Fruit fly (Drosophila melanogaster) whole organism, embryonic: ENCODE data around the gene PIG-B.

ENCODE experiments used
- ATbp ChIP-seq: fragments of 200-800 bp; sonication (Bioruptor generic); optimal IDR thresholded peaks from 2 replicates; lab custom pipeline; 2017; ENCODE audit warnings: missing biosample characterization, mild to moderate bottlenecking, missing genetic modification characterization, missing genetic modification reagents
- Ada2b ChIP-seq: fragments of 200-800 bp; sonication (Bioruptor generic); IDR thresholded peaks from 2 replicates; pipeline ENCODE4 v1.3.6; 2022; ENCODE audit warnings: missing biosample characterization, missing genetic modification characterization
- Aef1 ChIP-seq: fragments of 200-800 bp; sonication (Bioruptor generic); IDR thresholded peaks from 3 replicates; pipeline ENCODE4 v1.3.6; 2022; ENCODE audit warnings: missing biosample characterization, missing genetic modification characterization
- Bdp1 ChIP-seq: fragments of 200-800 bp; sonication (Bioruptor generic); optimal IDR thresholded peaks from 3 replicates; lab custom pipeline; 2016; ENCODE audit warnings: missing biosample characterization, missing genetic modification characterization
- CG10209 ChIP-seq: fragments of 200-800 bp; sonication (Bioruptor generic); optimal IDR thresholded peaks from 3 replicates; lab custom pipeline; 2017; ENCODE audit warnings: missing biosample characterization, mild to moderate bottlenecking, missing genetic modification characterization, missing genetic modification reagents
- CG10462 ChIP-seq: fragments of 200-800 bp; sonication (Bioruptor generic); optimal IDR thresholded peaks from 2 replicates; lab custom pipeline; 2016; ENCODE audit warnings: missing biosample characterization, missing genetic modification characterization
- CG11456 ChIP-seq: fragments of 200-800 bp; sonication (Bioruptor generic); IDR thresholded peaks from 3 replicates; pipeline ENCODE4 v1.3.6; 2022; ENCODE audit warnings: missing biosample characterization, missing genetic modification characterization
- CG11504 ChIP-seq: fragments of 200-800 bp; sonication (Bioruptor generic); optimal IDR thresholded peaks from 3 replicates; lab custom pipeline; 2019; ENCODE audit warnings: missing biosample characterization, mild to moderate bottlenecking, missing genetic modification characterization, moderate library complexity
- CG11695 ChIP-seq: fragments of 200-800 bp; sonication (Bioruptor generic); IDR thresholded peaks from 3 replicates; pipeline ENCODE4 v1.3.6; 2022; ENCODE audit warnings: missing biosample characterization, missing genetic modification characterization
- CG12659 ChIP-seq: fragments of 200-800 bp; sonication (Bioruptor generic); optimal IDR thresholded peaks from 3 replicates; lab custom pipeline; 2017; ENCODE audit warnings: mild to moderate bottlenecking, missing biosample characterization, missing genetic modification reagents, missing genetic modification characterization
- CG12769 ChIP-seq: fragments of 200-800 bp; sonication (Bioruptor generic); optimal IDR thresholded peaks from 2 replicates; lab custom pipeline; 2019; ENCODE audit warnings: missing biosample characterization, mild to moderate bottlenecking, missing genetic modification characterization, moderate library complexity
- CG14050 ChIP-seq: fragments of 200-800 bp; sonication (Bioruptor generic); IDR thresholded peaks from 3 replicates; pipeline ENCODE4 v1.3.6; 2022; ENCODE audit warnings: missing biosample characterization, missing genetic modification characterization
- CG1647 ChIP-seq: fragments of 200-800 bp; sonication (Bioruptor generic); optimal IDR thresholded peaks from 3 replicates; lab custom pipeline; 2016; ENCODE audit warnings: missing biosample characterization, missing genetic modification characterization
- CG1792 ChIP-seq: fragments of 200-800 bp; sonication (Bioruptor generic); optimal IDR thresholded peaks from 2 replicates; lab custom pipeline; 2016; ENCODE audit warnings: missing biosample characterization, missing genetic modification characterization
- CG18011 ChIP-seq: fragments of 200-800 bp; sonication (Bioruptor generic); optimal IDR thresholded peaks from 2 replicates; lab custom pipeline; 2017; ENCODE audit warnings: missing biosample characterization, missing genetic modification characterization, mild to moderate bottlenecking, moderate library complexity, missing genotype
- CG18599 ChIP-seq: fragments of 200-800 bp; sonication (Bioruptor generic); optimal IDR thresholded peaks from 3 replicates; lab custom pipeline; 2017; ENCODE audit warnings: missing biosample characterization, missing genetic modification characterization, mild to moderate bottlenecking, moderate library complexity, missing genetic modification reagents
- CG2129 ChIP-seq: fragments of 200-800 bp; sonication (Bioruptor generic); IDR thresholded peaks from 2 replicates; pipeline ENCODE4 v1.3.6; 2022; ENCODE audit warnings: missing biosample characterization, missing genetic modification characterization; ENCODE audit not compliant: partially characterized antibody
- CG31224 ChIP-seq: fragments of 200-800 bp; sonication (Bioruptor generic); IDR thresholded peaks from 2 replicates; pipeline ENCODE4 v1.3.6; 2022; ENCODE audit warnings: missing biosample characterization, missing genetic modification characterization
- CG3281 ChIP-seq: fragments of 200-800 bp; sonication (Bioruptor generic); optimal IDR thresholded peaks from 3 replicates; lab custom pipeline; 2017; ENCODE audit warnings: missing biosample characterization, mild to moderate bottlenecking, missing genetic modification characterization
- CG4617 ChIP-seq: fragments of 200-800 bp; sonication (Bioruptor generic); optimal IDR thresholded peaks from 3 replicates; lab custom pipeline; 2016; ENCODE audit warnings: missing biosample characterization, missing genetic modification characterization, borderline replicate concordance
- CG7839 ChIP-seq: fragments of 200-800 bp; sonication (Bioruptor generic); optimal IDR thresholded peaks from 3 replicates; lab custom pipeline; 2018; ENCODE audit warnings: missing biosample characterization, mild to moderate bottlenecking, missing genetic modification characterization, moderate library complexity
- CG8089 ChIP-seq: fragments of 200-800 bp; sonication (Bioruptor generic); optimal IDR thresholded peaks from 3 replicates; lab custom pipeline; 2016; ENCODE audit warnings: missing biosample characterization, missing genetic modification characterization
- CG8290 ChIP-seq, 3 experiments: fragments of 200-800 bp; sonication (Bioruptor generic); optimal IDR thresholded peaks; 2 replicates each; lab custom pipeline; 2016 to 2019; ENCODE audit warnings: missing biosample characterization in 3 of 3, missing genetic modification characterization in 3 of 3, mild to moderate bottlenecking in 2 of 3, moderate library complexity in 1 of 3
- CHES-1-like ChIP-seq: fragments of 200-800 bp; sonication (Bioruptor generic); optimal IDR thresholded peaks from 2 replicates; lab custom pipeline; 2016; ENCODE audit warnings: missing biosample characterization, missing genetic modification characterization
- Dfd ChIP-seq, 2 experiments: fragments of >200 bp; optimal IDR thresholded peaks; 2 replicates each; lab custom pipeline; 2017; ENCODE audit warnings: missing biosample characterization in 2 of 2, missing genetic modification characterization in 2 of 2
- E2f2 ChIP-seq: fragments of 200-800 bp; sonication (Bioruptor generic); IDR thresholded peaks from 2 replicates; pipeline ENCODE4 v1.3.6; 2022; ENCODE audit warnings: missing biosample characterization, missing genetic modification characterization
- Fer3 ChIP-seq: fragments of 200-800 bp; sonication (Bioruptor generic); optimal IDR thresholded peaks from 2 replicates; lab custom pipeline; 2018; ENCODE audit warnings: missing biosample characterization, mild to moderate bottlenecking, missing genetic modification characterization, moderate library complexity
- GATAe ChIP-seq: fragments of 200-800 bp; sonication (Bioruptor generic); conservative IDR thresholded peaks from 2 replicates; pipeline ENCODE4 v1.3.6; 2022; ENCODE audit warnings: missing biosample characterization, missing genetic modification characterization
- Gsc ChIP-seq: fragments of 200-800 bp; sonication (Bioruptor generic); IDR thresholded peaks from 2 replicates; pipeline ENCODE4 v1.3.6; 2022; ENCODE audit warnings: missing biosample characterization, missing genetic modification characterization
- HmgZ ChIP-seq: fragments of 200-800 bp; sonication (Bioruptor generic); optimal IDR thresholded peaks from 2 replicates; lab custom pipeline; 2018; ENCODE audit warnings: missing biosample characterization, mild to moderate bottlenecking, missing genetic modification characterization
- Meics ChIP-seq: fragments of 200-800 bp; sonication (Bioruptor generic); optimal IDR thresholded peaks from 2 replicates; lab custom pipeline; 2017; ENCODE audit warnings: missing biosample characterization, mild to moderate bottlenecking, missing genetic modification characterization
- NFAT ChIP-seq: fragments of 200-800 bp; sonication (Bioruptor generic); IDR thresholded peaks from 2 replicates; pipeline ENCODE4 v1.3.6; 2022; ENCODE audit warnings: missing biosample characterization, missing genetic modification characterization
- Rfx ChIP-seq: fragments of 200-800 bp; sonication (Bioruptor generic); IDR thresholded peaks from 2 replicates; pipeline ENCODE4 v1.3.6; 2022; ENCODE audit warnings: missing biosample characterization, missing genetic modification characterization
- Taf1 ChIP-seq: fragments of 200-800 bp; sonication (Bioruptor generic); IDR thresholded peaks from 2 replicates; pipeline ENCODE4 v1.3.6; 2022; ENCODE audit warnings: missing biosample characterization, missing genetic modification characterization
- al ChIP-seq: fragments of 200-800 bp; sonication (Bioruptor generic); IDR thresholded peaks from 2 replicates; pipeline ENCODE4 v1.3.6; 2022; ENCODE audit warnings: missing biosample characterization, missing genetic modification characterization
- ap ChIP-seq: fragments of 200-800 bp; sonication (Bioruptor generic); IDR thresholded peaks from 2 replicates; pipeline ENCODE4 v1.3.6; 2022; ENCODE audit warnings: missing biosample characterization, missing genetic modification characterization
- chinmo ChIP-seq: fragments of 200-800 bp; sonication (Bioruptor generic); IDR thresholded peaks from 4 replicates; pipeline ENCODE4 v1.3.6; 2022; ENCODE audit warnings: missing biosample characterization, missing genetic modification characterization; ENCODE audit not compliant: partially characterized antibody
- crol ChIP-seq: fragments of 200-800 bp; sonication (Bioruptor generic); IDR thresholded peaks from 2 replicates; pipeline ENCODE4 v1.3.6; 2022; ENCODE audit warnings: missing biosample characterization, missing genetic modification characterization
- dysf ChIP-seq: fragments of 200-800 bp; sonication (Bioruptor generic); IDR thresholded peaks from 3 replicates; pipeline ENCODE4 v1.3.6; 2022; ENCODE audit warnings: missing biosample characterization, missing genetic modification characterization
- ewg ChIP-seq: fragments of 200-800 bp; sonication (Bioruptor generic); optimal IDR thresholded peaks from 3 replicates; lab custom pipeline; 2017; ENCODE audit warnings: mild to moderate bottlenecking, missing biosample characterization, missing genetic modification reagents, missing genetic modification characterization
- eyg ChIP-seq: fragments of 200-800 bp; sonication (Bioruptor generic); optimal IDR thresholded peaks from 3 replicates; lab custom pipeline; 2016; ENCODE audit warnings: missing biosample characterization, missing genetic modification characterization
- fd3F ChIP-seq: fragments of 200-800 bp; sonication (Bioruptor generic); optimal IDR thresholded peaks from 2 replicates; lab custom pipeline; 2018; ENCODE audit warnings: missing biosample characterization, mild to moderate bottlenecking, missing genetic modification characterization, moderate library complexity
- fu2 ChIP-seq: fragments of 200-800 bp; sonication (Bioruptor generic); optimal IDR thresholded peaks from 2 replicates; lab custom pipeline; 2016; ENCODE audit warnings: missing biosample characterization, missing genetic modification characterization
- gfzf ChIP-seq: fragments of 200-800 bp; sonication (Bioruptor generic); optimal IDR thresholded peaks from 2 replicates; lab custom pipeline; 2016; ENCODE audit warnings: missing biosample characterization, mild to moderate bottlenecking, missing genetic modification characterization, moderate library complexity
- org-1 ChIP-seq: fragments of 200-800 bp; sonication (Bioruptor generic); optimal IDR thresholded peaks from 2 replicates; lab custom pipeline; 2017; ENCODE audit warnings: missing biosample characterization, missing genetic modification characterization
- prd ChIP-seq, 3 experiments: fragments of >200 bp in 2 of 3; fragments of 200-800 bp in 1 of 3; sonication (Bioruptor generic) in 1 of 3; optimal IDR thresholded peaks in 2 of 3; IDR thresholded peaks in 1 of 3; 2 replicates in 2 of 3; 3 replicates in 1 of 3; pipeline versions ENCODE4 v1.3.6 to Lab custom; 2017 to 2022; ENCODE audit warnings: missing biosample characterization in 1 of 3, missing genetic modification characterization in 1 of 3
- so ChIP-seq: fragments of 200-800 bp; sonication (Bioruptor generic); IDR thresholded peaks from 3 replicates; pipeline ENCODE4 v1.3.6; 2022; ENCODE audit warnings: missing biosample characterization, missing genetic modification characterization
- tx ChIP-seq: fragments of 200-800 bp; sonication (Bioruptor generic); optimal IDR thresholded peaks from 2 replicates; lab custom pipeline; 2016; ENCODE audit warnings: missing biosample characterization, missing genetic modification characterization
- wdn ChIP-seq: fragments of 200-800 bp; sonication (Bioruptor generic); IDR thresholded peaks from 2 replicates; pipeline ENCODE4 v1.3.6; 2022; ENCODE audit warnings: missing biosample characterization, missing genetic modification characterization
- wor ChIP-seq: fragments of 200-800 bp; sonication (Bioruptor generic); IDR thresholded peaks from 2 replicates; pipeline ENCODE4 v1.3.6; 2022; ENCODE audit warnings: missing biosample characterization, missing genetic modification characterization

The PIG-B gene

dm6 chr3L:3770823-3771222, 40.2 kb upstream of the PIG-B start (continued):
- TF ChIP-seq ewg (GFP tag; lab: Kevin White, UChicago) (no peak), al (GFP tag; lab: Robert Waterston, UW) (peak; percentile 59), CG14050 (GFP tag; lab: Robert Waterston, UW) (peak; percentile 21; the same call in 1 of the 3 replicates), gfzf (GFP tag; lab: Kevin White, UChicago) (no peak), fd3F (GFP tag; lab: Kevin White, UChicago) (peak; percentile 20), Dfd (GFP tag; optimal IDR thresholded peaks at IDR 0.05; lab: Kevin White, UChicago) (no peak), Meics (GFP tag; lab: Kevin White, UChicago) (peak; percentile 57), CG12769 (tag; lab: Kevin White, UChicago) (peak; percentile 10), CG10209 (peak; percentile 56), CG11504 (peak; percentile 62), Fer3 (tag; lab: Kevin White, UChicago) (peak; percentile 46), CG11695 (GFP tag; lab: Robert Waterston, UW) (peak; percentile 52; the same call in 1 of the 3 replicates), CG8089 (GFP tag; lab: Kevin White, UChicago) (no peak), CG11456 (GFP tag; lab: Robert Waterston, UW) (peak; percentile 58; the same call in 1 of the 3 replicates), E2f2 (GFP tag; lab: Robert Waterston, UW) (peak; percentile 21; the same call in 1 of the 2 replicates), CG1792 (GFP tag; lab: Kevin White, UChicago) (no peak), chinmo (GFP tag; lab: Robert Waterston, UW) (no peak), Aef1 (GFP tag; lab: Robert Waterston, UW) (peak; percentile 45; the same call in 2 of the 3 replicates), dysf (GFP tag; lab: Robert Waterston, UW) (peak; percentile 73), so (GFP tag; lab: Robert Waterston, UW) (peak; percentile 50; the same call in 1 of the 3 replicates), Gsc (no peak), eyg (GFP tag; lab: Kevin White, UChicago) (no peak), CG4617 (peak; percentile 1), Taf1 (GFP tag; lab: Robert Waterston, UW) (0 out of 2 replicates have a peak, but pooled peaks have one; percentile 16), org-1 (peak; percentile 6), HmgZ (peak; percentile 44), fu2 (GFP tag; lab: Kevin White, UChicago) (peak; percentile 54), CHES-1-like (GFP tag; lab: Kevin White, UChicago) (peak; percentile 27), CG18011 (GFP tag; lab: Kevin White, UChicago) (peak; percentile 39), CG31224 (GFP tag; lab: Robert Waterston, UW) (peak; percentile 24; the same call in 1 of the 2 replicates), Bdp1 (GFP tag; lab: Kevin White, UChicago) (no peak), CG3281 (GFP tag; lab: Kevin White, UChicago) (peak; percentile 66), Rfx (GFP tag; lab: Robert Waterston, UW) (peak; percentile 71), tx (GFP tag; lab: Kevin White, UChicago) (peak; percentile 37), CG7839 (tag; lab: Kevin White, UChicago) (peak; percentile 61), NFAT (GFP tag; lab: Robert Waterston, UW) (no peak), wdn (peak; percentile 65), CG1647 (GFP tag; lab: Kevin White, UChicago) (peak; percentile 11), ATbp (no peak), CG12659 (GFP tag; lab: Kevin White, UChicago) (peak; percentile 20), wor (GFP tag; lab: Robert Waterston, UW) (no peak), GATAe (no peak), Ada2b (GFP tag; lab: Robert Waterston, UW) (0 out of 2 replicates have a peak, but pooled peaks have one; percentile 36), crol (no peak), CG2129 (GFP tag; lab: Robert Waterston, UW) (no peak), CG8290 (GFP tag; optimal IDR thresholded peaks at IDR 0.05; lab: Kevin White, UChicago) (no peak), CG8290 (tag; optimal IDR thresholded peaks at IDR 0.05; lab: Kevin White, UChicago) (peak in 1 of 2 experiments; percentile 59), ap (GFP tag; lab: Robert Waterston, UW) (no peak), prd (optimal IDR thresholded peaks at IDR 0.05; lab: Kevin White, UChicago) (no peak), prd (GFP tag; IDR thresholded peaks at IDR 0.05; lab: Robert Waterston, UW) (no peak), CG18599 (peak; percentile 47), CG10462 (GFP tag; lab: Kevin White, UChicago) (no peak)
